Fruit fly (Drosophila melanogaster) ovary, adult (tissue): Measurements from ENCODE around the gene ATPsynCF6.

Experiments
- CG17801 ChIP-seq: fragments of 200-800 bp; optimal IDR thresholded peaks from 2 replicates; lab custom pipeline; 2019; ENCODE audit warnings: missing biosample characterization, mild to moderate bottlenecking, missing genetic modification characterization, moderate library complexity; ENCODE audit not compliant: partially characterized antibody

ATPsynCF6 gene

DNA sequence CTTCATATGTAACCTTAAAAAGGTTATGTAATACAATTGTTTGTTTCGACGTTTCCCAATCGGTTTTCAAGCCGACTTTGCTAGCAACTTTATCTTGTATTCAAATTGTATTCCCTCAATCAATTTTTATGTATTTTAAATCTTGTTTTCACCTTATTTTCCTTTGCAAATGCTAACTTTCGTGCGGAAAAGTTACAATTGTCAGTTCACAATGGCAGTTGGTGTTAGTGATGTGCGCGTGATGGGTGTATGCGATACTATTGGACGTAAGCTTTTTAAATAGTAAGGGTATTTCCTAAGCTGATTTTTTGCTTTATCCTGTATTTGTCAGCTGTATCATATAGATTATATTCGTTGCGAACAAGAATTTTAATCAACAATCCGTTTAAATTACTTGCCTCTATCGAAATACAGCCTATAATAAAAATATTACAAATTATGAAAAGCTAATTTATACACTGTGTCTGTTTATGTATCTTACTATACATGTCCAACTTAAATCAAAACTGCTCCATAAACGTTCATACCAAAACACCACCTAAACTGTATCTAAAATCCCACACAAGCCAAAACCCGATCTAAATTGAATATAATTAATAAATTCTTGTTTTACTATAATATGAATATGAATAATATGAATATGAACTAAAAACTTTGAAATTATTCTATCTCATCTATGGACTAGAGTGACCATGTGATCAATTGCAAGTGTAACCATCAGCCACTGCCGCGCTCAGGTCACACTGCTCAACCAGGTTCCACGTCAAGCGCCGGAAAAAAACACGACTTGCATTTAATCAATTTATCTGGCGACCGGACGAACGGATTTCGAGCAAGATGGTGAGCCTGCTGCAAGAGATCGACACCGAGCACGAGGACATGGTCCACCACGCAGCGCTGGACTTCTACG, at the start of gene ATPsynCF6, which contains the start of gene Sec13:
ATPsynCF6 (minus strand) TSS at position 236 of the 910 bp plus-strand sequence.
Sec13 (plus strand) TSS at position 450 of the 910 bp plus-strand sequence.
- peak; percentile 68 for TF ChIP-seq CG17801 (GFP tag; lab: Kevin White, UChicago)

DNA sequence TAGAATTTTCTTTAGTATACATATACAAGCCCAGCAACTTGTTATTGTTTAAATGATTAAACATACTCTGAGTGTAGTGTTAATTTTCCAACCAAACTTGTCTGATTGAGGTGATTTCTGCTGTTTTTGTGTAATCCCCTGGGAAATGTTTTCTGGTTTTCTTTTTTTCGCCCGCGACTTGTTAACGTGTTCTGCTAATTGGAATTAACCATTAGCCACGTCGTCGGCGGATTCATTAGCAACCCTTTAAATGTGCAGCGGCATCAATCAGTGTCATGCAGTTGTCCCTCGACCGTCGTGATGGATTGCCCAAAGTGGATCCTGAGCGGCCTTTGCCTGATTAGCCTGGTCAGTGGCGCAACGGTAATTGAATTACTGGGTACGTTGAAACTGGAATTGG, 49.3 kb upstream of the ATPsynCF6 start, which contains the start of gene Ir94e:
Ir94e (plus strand) TSS at position 301 of the 400 bp plus-strand sequence.
- no peak for TF ChIP-seq CG17801 (GFP tag; lab: Kevin White, UChicago)

DNA sequence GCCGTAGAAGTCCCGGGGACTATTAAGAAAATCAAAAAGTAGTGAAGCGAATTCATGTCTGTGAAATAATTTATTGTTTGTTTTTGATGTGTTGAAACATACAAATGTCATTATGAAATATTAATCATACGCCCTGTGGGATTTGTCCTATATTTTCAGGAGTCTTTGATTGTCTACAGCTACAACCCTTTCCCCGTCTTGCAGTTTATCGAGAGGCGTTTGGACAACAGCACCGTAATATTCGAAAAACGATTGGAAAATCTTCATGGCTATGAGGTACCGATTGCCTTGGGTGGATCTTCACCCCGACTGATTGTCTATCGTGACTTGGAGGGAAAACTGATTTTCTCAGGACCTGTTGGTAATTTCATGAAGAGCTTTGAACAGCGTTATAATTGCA, 47.8 kb upstream of the ATPsynCF6 start, which contains the start of gene CG17380:
CG17380 (minus strand) TSS at position 101 of the 400 bp plus-strand sequence.
- no peak for TF ChIP-seq CG17801 (GFP tag; lab: Kevin White, UChicago)

DNA sequence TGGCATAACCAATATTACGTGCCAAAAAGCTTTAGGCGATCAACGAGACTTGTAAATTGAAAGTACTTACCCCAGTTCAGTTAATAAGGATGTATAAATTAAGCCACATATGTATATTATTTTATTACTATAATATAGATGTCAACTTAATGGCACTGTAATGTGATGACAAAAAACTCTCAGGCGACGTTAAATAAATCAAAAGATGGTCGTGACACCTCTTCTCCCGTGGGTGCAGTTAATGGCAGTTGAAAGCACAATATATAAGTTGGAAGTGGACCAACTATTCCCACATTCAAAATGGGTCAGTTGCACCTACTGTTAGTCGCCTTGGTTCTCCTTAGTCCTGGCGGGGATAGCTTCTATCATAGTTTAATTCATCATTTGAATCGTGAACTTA, 46.6 kb upstream of the ATPsynCF6 start, which contains the start of gene Ir94d:
Ir94d (plus strand) TSS at position 301 of the 400 bp plus-strand sequence.
- no peak for TF ChIP-seq CG17801 (GFP tag; lab: Kevin White, UChicago)

DNA sequence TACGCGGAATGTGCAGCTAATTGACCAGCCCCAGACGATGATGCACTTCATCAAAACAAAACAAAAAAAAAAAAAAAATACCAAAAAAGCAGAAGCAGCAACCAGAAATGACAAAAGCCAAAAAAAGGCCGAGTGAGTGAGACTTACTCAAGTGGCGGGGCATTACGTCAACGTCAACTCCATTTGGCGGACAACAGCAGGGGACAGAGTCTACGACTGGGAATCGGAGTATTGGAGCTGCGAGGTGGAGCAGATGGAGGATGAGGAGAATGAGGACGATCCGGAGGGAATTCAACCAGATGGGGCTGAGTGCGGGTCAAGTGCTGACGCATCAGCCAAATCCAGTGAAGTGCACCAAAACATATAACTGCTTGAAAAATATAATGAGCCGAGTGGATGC, 45.7 kb upstream of the ATPsynCF6 start:
- TF ChIP-seq CG17801 (GFP tag; lab: Kevin White, UChicago), result no peak

DNA sequence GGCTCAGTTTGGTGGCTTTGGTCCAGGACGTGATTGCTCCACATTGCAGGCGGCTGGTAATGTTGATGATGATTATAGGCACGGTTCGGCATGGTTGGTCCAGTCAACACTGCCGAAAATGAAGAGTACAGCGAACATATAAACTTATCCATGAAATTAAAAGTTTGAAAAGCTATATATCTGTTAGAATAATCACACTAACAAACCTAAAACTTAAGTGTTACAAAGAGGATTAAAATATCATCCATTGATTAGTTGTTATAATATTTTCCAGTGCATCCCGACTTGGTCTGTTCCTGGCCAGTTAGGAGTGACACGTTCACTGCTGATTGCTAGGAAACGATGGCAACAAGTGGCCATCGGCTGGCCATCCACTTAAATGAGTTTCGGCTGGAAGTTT, 43.8 kb upstream of the ATPsynCF6 start:
- TF ChIP-seq CG17801 (GFP tag; lab: Kevin White, UChicago), result no peak

DNA sequence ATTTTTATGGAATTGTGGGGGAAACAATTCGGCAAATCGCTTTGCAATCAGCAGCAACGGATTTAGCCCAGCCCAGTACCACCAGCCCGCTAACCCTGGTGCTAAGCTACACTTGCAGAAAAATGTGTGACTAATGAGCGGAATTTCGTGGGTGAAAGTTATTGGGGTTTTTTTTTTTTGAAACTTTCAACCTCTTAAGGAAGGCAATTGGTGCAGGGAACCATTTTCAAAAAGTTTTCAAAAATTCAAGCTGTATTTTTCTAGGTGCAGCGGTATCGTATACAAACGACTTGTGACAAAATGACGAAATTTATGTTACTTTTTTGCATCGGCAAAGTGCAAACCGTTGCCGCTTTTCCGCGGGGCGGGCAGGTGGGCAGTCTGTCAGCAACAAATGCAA, 43.1 kb upstream of the ATPsynCF6 start:
- TF ChIP-seq CG17801 (GFP tag; lab: Kevin White, UChicago), result no peak

DNA sequence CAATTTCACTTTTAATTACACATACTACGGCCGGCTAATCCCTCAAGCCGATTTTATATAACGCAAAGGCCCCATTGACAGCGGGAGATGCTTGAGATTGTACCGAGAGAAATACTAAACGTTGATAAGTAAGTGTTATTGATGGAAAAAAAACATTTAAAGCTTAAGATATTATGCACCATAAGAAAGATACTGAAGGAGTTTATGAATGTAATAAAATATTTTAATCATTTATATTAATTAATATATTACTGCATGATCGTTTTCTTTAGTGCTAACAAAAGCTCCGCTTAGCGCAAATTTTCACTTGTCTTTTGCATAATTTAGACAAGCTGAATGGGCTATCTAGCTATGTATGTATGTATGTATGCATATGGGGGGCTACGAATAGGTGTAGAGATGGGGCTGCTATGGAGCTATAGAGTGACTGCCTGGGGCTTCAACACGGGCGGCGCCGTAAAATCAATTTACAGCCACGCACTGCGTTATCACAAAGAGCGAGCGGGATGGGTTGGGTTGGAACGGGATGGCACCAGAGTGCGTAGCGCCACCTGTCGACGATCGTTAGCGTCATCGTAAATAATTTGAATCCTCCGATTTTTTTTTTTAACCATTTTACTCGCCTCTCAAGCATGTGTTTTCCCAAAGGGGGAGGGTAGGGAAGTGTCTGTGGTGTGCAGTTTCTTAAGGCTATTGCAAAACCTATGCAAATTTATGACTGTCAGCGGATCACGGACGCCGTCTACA, 40.9 kb upstream of the ATPsynCF6 start:
- no peak for TF ChIP-seq CG17801 (GFP tag; lab: Kevin White, UChicago)

DNA sequence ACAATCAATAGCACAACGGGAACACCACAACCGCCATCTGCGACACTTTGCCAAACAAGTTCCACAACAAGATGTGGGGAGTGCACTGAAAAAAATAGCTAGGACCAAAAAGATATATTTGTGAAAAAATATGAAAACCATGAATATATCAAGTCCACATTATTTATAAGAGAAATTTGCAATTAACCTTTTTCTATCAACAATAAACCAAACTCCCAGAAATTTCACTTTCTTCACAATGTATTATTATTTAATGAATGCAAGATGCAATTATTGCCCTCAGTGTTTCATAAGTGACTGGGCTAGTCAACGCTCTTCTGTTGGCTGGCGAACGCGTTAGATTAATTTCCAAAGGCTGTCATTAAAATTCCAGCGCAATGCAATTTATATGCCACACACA, 39.9 kb upstream of the ATPsynCF6 start:
- no peak for TF ChIP-seq CG17801 (GFP tag; lab: Kevin White, UChicago)

DNA sequence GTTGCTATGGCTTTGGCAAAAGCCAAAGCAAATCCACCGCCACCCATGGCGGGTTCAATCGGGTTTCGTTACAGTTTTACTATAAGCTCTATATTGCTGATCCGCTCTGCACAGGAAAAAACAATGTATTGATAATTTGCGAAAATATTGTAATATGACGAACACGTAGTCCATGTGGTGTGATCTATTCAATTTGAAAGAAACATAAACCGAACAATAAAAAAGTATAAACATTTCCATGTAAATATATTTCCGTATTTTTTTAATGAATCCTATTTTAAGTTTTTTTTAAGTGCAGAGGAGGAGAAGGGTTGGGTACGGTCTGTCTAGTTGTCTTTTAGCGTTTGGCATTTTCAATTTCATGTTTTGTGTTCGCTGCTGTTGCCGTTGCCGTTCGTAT, 37.6 kb upstream of the ATPsynCF6 start:
- no peak for TF ChIP-seq CG17801 (GFP tag; lab: Kevin White, UChicago)

DNA sequence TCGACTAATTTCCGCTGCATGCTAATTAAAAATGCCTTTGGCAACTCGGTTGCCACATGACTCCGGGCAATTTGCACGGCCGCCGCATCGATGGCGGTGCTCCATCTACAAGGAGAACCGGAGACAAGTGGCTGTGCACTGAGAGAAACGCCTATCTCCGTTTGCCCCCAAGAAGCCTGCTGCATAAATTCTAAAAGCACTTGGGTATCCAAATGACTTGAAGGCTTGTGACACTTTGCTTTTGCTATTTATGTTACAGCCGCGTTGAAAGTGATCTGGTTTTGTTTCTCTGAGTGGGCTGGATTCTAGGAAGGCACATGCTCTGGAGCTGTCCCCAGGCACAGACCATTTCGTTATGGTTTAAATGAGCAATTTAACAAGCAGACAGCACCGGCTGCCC, 36.4 kb upstream of the ATPsynCF6 start:
- no peak for TF ChIP-seq CG17801 (GFP tag; lab: Kevin White, UChicago)

DNA sequence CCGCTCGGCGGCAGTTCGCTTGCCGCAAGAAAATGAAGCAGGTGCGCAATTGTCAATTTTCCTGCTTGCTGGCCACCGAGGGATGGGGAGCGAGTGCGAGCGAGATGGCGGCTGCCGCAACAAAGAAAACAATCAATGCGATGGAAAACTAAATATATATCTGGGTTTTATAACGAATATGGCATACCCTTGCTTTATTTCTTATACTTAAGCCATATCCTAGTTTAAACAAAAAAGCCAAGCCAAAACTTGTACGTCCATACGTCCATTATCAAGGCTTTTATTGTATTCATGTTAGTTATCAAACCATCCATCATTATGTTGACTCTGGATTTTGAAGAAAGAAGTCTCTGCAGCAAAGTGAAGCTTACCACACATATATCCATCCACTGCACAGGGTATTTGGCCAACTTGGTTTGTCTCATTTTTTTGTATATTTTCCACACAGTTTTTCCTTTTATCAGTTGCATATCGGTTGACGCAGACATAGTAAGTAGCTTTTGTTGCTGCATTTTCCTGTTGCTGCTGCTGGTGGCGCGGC, 35.0 kb upstream of the ATPsynCF6 start:
- no peak for TF ChIP-seq CG17801 (GFP tag; lab: Kevin White, UChicago)

DNA sequence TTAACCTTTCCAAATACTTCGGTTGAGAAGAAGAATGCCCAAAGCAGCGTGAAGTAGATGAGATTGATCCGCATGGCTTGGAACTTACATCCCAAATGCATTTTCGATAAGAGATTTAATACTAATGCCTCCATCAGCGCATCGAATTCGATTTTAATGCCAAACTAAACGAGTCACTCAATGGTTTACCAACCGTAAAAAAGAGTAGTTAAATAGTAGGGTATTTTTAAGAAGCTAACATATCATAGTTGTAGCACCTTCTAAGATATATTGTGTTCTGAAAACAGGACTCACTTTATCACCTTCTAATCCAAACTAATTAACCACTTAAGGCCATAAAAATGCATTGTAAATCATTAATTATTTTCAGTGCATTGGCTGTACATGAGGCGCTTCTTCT, 32.9 kb upstream of the ATPsynCF6 start, which contains the start of gene CG31515:
CG31515 (minus strand) TSS at position 101 of the 400 bp plus-strand sequence.
- no peak for TF ChIP-seq CG17801 (GFP tag; lab: Kevin White, UChicago)

DNA sequence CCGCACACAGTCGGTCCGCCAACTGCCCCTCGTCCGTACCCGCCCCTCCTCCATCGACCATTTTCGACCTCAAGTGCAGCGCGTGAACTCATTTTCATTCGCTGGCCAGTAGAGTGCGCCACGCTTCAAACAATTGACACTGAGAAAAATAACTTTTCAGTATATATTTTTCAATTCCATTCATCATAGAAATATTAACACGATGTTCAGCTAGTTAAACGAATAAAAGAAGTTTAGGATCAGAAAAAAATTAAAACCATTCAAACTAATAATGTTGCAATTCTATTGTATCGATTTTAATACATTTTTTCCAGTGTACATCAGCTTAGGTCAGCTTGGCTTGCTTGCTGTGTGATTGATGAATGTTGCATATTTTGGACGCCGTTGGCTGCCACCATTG, 31.0 kb upstream of the ATPsynCF6 start:
- TF ChIP-seq CG17801 (GFP tag; lab: Kevin White, UChicago), result no peak

DNA sequence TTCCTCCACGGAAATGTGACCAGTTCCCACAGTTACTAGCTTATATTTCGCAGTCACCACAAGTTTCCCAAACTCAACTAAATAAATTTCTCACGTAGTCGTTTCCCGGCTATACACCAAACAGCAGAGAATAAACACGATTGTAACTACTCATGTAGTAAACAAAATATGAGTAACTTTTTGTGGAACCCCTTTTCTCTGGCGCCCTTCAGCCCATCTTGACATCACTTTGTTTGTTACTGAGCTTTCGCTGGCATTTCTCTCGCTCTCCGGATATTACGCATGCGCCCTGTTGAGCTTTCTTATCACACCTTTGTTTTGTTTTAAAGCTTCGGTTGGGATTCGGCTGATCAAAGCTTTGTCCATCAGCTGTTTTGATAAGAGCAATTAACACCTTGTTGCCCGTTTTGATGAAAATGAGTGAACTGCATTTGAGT, 30.2 kb upstream of the ATPsynCF6 start:
- TF ChIP-seq CG17801 (GFP tag; lab: Kevin White, UChicago), result peak; percentile 6
